Fruit fly (Drosophila melanogaster): Measurements from ENCODE around the gene att-ORFB.

DNA sequence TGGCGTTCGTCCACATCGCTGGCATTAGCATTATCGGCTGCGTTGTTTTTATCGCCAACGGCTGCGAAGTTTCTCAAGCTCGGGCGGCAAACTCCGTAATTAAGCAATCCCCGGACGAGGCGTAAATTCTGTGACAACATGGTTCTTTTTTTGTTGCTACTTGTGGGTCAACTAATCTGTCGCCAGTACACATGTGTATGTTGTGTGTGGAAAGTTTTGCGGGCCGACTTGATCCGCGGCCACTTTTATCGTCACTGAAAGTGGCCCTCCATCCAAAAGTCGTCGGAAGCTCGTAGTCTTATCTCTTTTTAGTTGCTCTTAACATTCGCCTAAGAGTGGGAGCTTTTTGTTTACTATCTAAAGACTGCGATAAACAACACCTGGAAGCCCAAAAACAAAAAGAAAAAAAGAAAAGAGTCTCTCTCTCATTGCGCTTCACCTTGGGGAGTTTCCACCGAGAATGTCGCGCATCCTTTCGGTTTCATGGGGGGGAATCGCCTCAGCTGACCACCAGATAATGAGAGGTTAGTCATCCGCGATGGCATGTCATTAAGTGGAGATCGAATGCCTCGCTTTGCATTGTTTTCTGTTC lies 9.7 kb upstream of the att-ORFB start, which contains the start of gene CG10877:
- TF ChIP-seq Sox14 (GFP tag; optimal IDR thresholded peaks at IDR 0.05) (no peak), CG6854 (GFP tag; optimal IDR thresholded peaks at IDR 0.05) (no peak), OdsH (GFP tag; optimal IDR thresholded peaks at IDR 0.05) (no peak), Sox102F (GFP tag; optimal IDR thresholded peaks at IDR 0.05) (no peak), Hr39 (GFP tag; optimal IDR thresholded peaks at IDR 0.05) (no peak), CG1621 (tag; optimal IDR thresholded peaks at IDR 0.05) (no peak), Gug (GFP tag; IDR thresholded peaks at IDR 0.05) (no peak), CG11902 (GFP tag; optimal IDR thresholded peaks at IDR 0.05) (no peak), achi (GFP tag; optimal IDR thresholded peaks at IDR 0.05) (no peak), salr (GFP tag; optimal IDR thresholded peaks at IDR 0.05) (no peak), pdm3 (GFP tag; optimal IDR thresholded peaks at IDR 0.05) (no peak), CG15336 (GFP tag; IDR thresholded peaks at IDR 0.05) (no peak)

All from whole organism, prepupa.